Fruit fly (Drosophila melanogaster) whole organism, adult: ENCODE results near the gene CG3513.

Experiments
- CG11617 ChIP-seq: fragments of 200-800 bp; sonication (Bioruptor generic); optimal IDR thresholded peaks from 2 replicates; lab custom pipeline; 2017; ENCODE audit warnings: mild to moderate bottlenecking, missing biosample characterization, missing genetic modification reagents, missing genetic modification characterization
- CG14711 ChIP-seq: fragments of 200-800 bp; sonication (Bioruptor generic); optimal IDR thresholded peaks from 2 replicates; lab custom pipeline; 2018; ENCODE audit warnings: missing biosample characterization, mild to moderate bottlenecking, missing genetic modification characterization, moderate library complexity
- CG1620 ChIP-seq: fragments of 200-800 bp; sonication (Bioruptor generic); optimal IDR thresholded peaks from 2 replicates; lab custom pipeline; 2016; ENCODE audit warnings: missing biosample characterization, missing genetic modification characterization
- CG33017 ChIP-seq: fragments of 200-800 bp; sonication (Bioruptor generic); optimal IDR thresholded peaks from 2 replicates; lab custom pipeline; 2018; ENCODE audit warnings: missing biosample characterization, mild to moderate bottlenecking, missing genetic modification characterization, moderate library complexity
- CG7101 ChIP-seq: fragments of 200-800 bp; sonication (Bioruptor generic); optimal IDR thresholded peaks from 2 replicates; lab custom pipeline; 2018; ENCODE audit warnings: missing biosample characterization, mild to moderate bottlenecking, missing genetic modification characterization, moderate library complexity
- bab1 ChIP-seq: fragments of 200-800 bp; sonication (Bioruptor generic); optimal IDR thresholded peaks from 3 replicates; lab custom pipeline; 2019; ENCODE audit warnings: missing biosample characterization, mild to moderate bottlenecking, missing genetic modification characterization, moderate library complexity
- cnc ChIP-seq, 2 experiments: fragments of >200 bp; optimal IDR thresholded peaks; 2 replicates each; lab custom pipeline; 2017
- pad ChIP-seq: fragments of 200-800 bp; sonication (Bioruptor generic); optimal IDR thresholded peaks from 3 replicates; lab custom pipeline; 2017; ENCODE audit warnings: missing biosample characterization, missing genetic modification characterization, mild to moderate bottlenecking, moderate library complexity, missing genetic modification reagents

DNA sequence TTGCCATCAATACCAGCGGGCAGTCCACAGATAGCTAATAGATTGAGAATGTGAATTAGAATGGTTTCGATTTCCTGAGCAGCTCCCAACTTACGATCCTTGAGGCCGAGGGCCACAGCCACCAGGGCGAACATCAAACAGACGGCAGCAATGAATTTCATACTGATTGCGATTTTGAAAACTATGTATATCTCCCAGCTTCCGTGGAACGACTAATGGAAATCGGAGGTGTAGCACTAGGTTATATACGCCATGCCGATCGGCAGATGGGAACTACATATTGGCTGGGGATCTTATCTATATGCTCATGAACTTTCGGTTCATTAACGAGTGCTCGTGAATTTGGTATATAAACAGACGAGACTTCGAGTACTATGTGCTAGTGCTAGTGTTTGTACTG lies 3.5 kb upstream of the CG3513 start, which contains the start of gene IM33:
- no peak for TF ChIP-seq CG11617
- no peak for TF ChIP-seq pad (GFP tag; lab: Kevin White, UChicago)
- TF ChIP-seq bab1 (GFP tag; lab: Kevin White, UChicago) = no peak
- TF ChIP-seq CG7101 (tag; lab: Kevin White, UChicago) = no peak
- no peak for TF ChIP-seq CG1620
- no peak for TF ChIP-seq CG33017 (tag; lab: Kevin White, UChicago)
- no peak for TF ChIP-seq CG14711 (tag; lab: Kevin White, UChicago)
- no peak for TF ChIP-seq cnc (optimal IDR thresholded peaks at IDR 0.05; lab: Kevin White, UChicago)
